Worm (Caenorhabditis elegans) whole organism, L4 larva: ENCODE data around the gene sav-1.

Experiments
- F26F4.8 ChIP-seq: fragments of 200-800 bp; sonication (Bioruptor generic); conservative IDR thresholded peaks from 2 replicates; pipeline ENCODE4 v1.3.6; 2022; ENCODE audit warnings: missing genetic modification characterization, missing compliant biosample characterization
- F49E8.2 ChIP-seq: sonication (generic microtip); optimal IDR thresholded peaks from 2 replicates; lab custom pipeline; 2016; ENCODE audit warnings: missing compliant biosample characterization, mild to moderate bottlenecking, missing genetic modification characterization, borderline replicate concordance
- R02D3.7 ChIP-seq: fragments of 150-350 bp; sonication (generic microtip); optimal IDR thresholded peaks from 3 replicates; lab custom pipeline; 2014; ENCODE audit warnings: missing biosample characterization, missing genetic modification characterization
- T26A8.4 ChIP-seq: fragments of 200-800 bp; sonication (Bioruptor generic); IDR thresholded peaks from 2 replicates; pipeline ENCODE4 v1.3.6; 2022; ENCODE audit warnings: missing genetic modification characterization, missing compliant biosample characterization
- aha-1 ChIP-seq: fragments of 150-350 bp; peaks from one replicate; lab custom pipeline; 2014; ENCODE audit warnings: missing biosample characterization, missing genetic modification characterization
- ama-1 ChIP-seq: fragments of 150-350 bp; optimal IDR thresholded peaks from 2 replicates; lab custom pipeline; 2014; ENCODE audit warnings: inconsistent platforms, mixed read lengths
- ceh-20 ChIP-seq: fragments of 200-800 bp; sonication (Bioruptor generic); IDR thresholded peaks from 2 replicates; pipeline ENCODE4 v1.3.6; 2022; ENCODE audit warnings: missing genetic modification reagents, missing genetic modification characterization, missing compliant biosample characterization
- ceh-32 ChIP-seq: sonication (generic microtip); optimal IDR thresholded peaks from 2 replicates; lab custom pipeline; 2016; ENCODE audit warnings: mild to moderate bottlenecking, missing genetic modification characterization, missing compliant biosample characterization; ENCODE audit not compliant: poor library complexity
- ceh-62 ChIP-seq: sonication (generic microtip); optimal IDR thresholded peaks from 2 replicates; lab custom pipeline; 2017; ENCODE audit warnings: missing biosample characterization, missing genetic modification characterization
- dmd-9 ChIP-seq: fragments of 200-800 bp; sonication (Bioruptor generic); IDR thresholded peaks from 2 replicates; pipeline ENCODE4 v1.3.6; 2022; ENCODE audit warnings: missing genetic modification reagents, missing genetic modification characterization, missing compliant biosample characterization
- dpl-1 ChIP-seq: fragments of 150-350 bp; optimal IDR thresholded peaks from 2 replicates; lab custom pipeline; 2014; ENCODE audit warnings: missing biosample characterization, missing genetic modification reagents, missing genetic modification characterization
- duxl-1 ChIP-seq: sonication (generic microtip); optimal IDR thresholded peaks from 2 replicates; lab custom pipeline; 2016; ENCODE audit warnings: mild to moderate bottlenecking, missing genetic modification characterization, moderate library complexity, missing compliant biosample characterization; ENCODE audit not compliant: poor library complexity
- dve-1 ChIP-seq: sonication (generic microtip); optimal IDR thresholded peaks from 2 replicates; lab custom pipeline; 2017; ENCODE audit warnings: antibody characterized with exemption, mild to moderate bottlenecking, missing genetic modification characterization, missing compliant biosample characterization; ENCODE audit not compliant: insufficient read depth
- fkh-10 ChIP-seq: fragments of 150-350 bp; optimal IDR thresholded peaks from 2 replicates; lab custom pipeline; 2014; ENCODE audit warnings: missing biosample characterization, missing genetic modification reagents, missing genetic modification characterization
- gei-8 ChIP-seq: fragments of 200-800 bp; sonication (Bioruptor generic); optimal IDR thresholded peaks from 2 replicates; lab custom pipeline; 2018; ENCODE audit warnings: mild to moderate bottlenecking, missing genetic modification characterization, missing compliant biosample characterization
- hif-1 ChIP-seq, 2 experiments: sonication (generic microtip); optimal IDR thresholded peaks; 2 replicates each; lab custom pipeline; 2016 to 2017; ENCODE audit warnings: missing compliant biosample characterization in 2 of 2, missing genetic modification characterization in 2 of 2, missing genetic modification reagents in 2 of 2, missing genotype in 2 of 2, mild to moderate bottlenecking in 1 of 2
- hlh-11 ChIP-seq: fragments of 200-800 bp; sonication (Bioruptor generic); optimal IDR thresholded peaks from 2 replicates; lab custom pipeline; 2018; ENCODE audit warnings: mild to moderate bottlenecking, missing genetic modification characterization, missing compliant biosample characterization
- hlh-30 ChIP-seq: sonication (generic microtip); optimal IDR thresholded peaks from 2 replicates; lab custom pipeline; 2017; ENCODE audit warnings: antibody characterized with exemption, mild to moderate bottlenecking, missing genetic modification characterization, missing compliant biosample characterization; ENCODE audit not compliant: insufficient read depth
- hmg-1.1 ChIP-seq: fragments of 200-800 bp; sonication (Bioruptor generic); IDR thresholded peaks from 2 replicates; pipeline ENCODE4 v1.3.6; 2022; ENCODE audit warnings: missing genetic modification reagents, missing genetic modification characterization, missing compliant biosample characterization
- lin-1 ChIP-seq: fragments of 200-800 bp; sonication (Bioruptor generic); IDR thresholded peaks from 2 replicates; pipeline ENCODE4 v1.3.6; 2022; ENCODE audit warnings: missing genetic modification reagents, missing genetic modification characterization, missing compliant biosample characterization
- lin-13 ChIP-seq: fragments of 150-350 bp; optimal IDR thresholded peaks from 2 replicates; lab custom pipeline; 2014; ENCODE audit warnings: missing biosample characterization, missing genetic modification reagents, missing genetic modification characterization
- lin-38 ChIP-seq: fragments of 200-800 bp; sonication (Bioruptor generic); IDR thresholded peaks from 2 replicates; pipeline ENCODE4 v1.3.6; 2022; ENCODE audit warnings: missing genetic modification reagents, missing genetic modification characterization, missing compliant biosample characterization
- lir-3 ChIP-seq: sonication (generic microtip); optimal IDR thresholded peaks from 2 replicates; lab custom pipeline; 2016; ENCODE audit warnings: mild to moderate bottlenecking, missing genetic modification characterization, missing compliant biosample characterization
- lsy-2 ChIP-seq, 2 experiments: fragments of 150-350 bp in 1 of 2; sonication (generic microtip) in 1 of 2; optimal IDR thresholded peaks; 2 replicates each; lab custom pipeline; 2014 to 2017; ENCODE audit warnings: missing biosample characterization in 2 of 2, missing genetic modification characterization in 2 of 2
- mdt-29 ChIP-seq: fragments of 200-800 bp; sonication (Bioruptor generic); IDR thresholded peaks from 2 replicates; pipeline ENCODE4 v1.3.6; 2022; ENCODE audit warnings: missing genetic modification reagents, missing genetic modification characterization, missing compliant biosample characterization
- mes-2 ChIP-seq: sonication (generic microtip); optimal IDR thresholded peaks from 2 replicates; lab custom pipeline; 2016; ENCODE audit warnings: missing genotype, mild to moderate bottlenecking, missing genetic modification characterization, missing compliant biosample characterization; ENCODE audit not compliant: poor library complexity, severe bottlenecking
- nhr-10 ChIP-seq: fragments of 150-350 bp; optimal IDR thresholded peaks from 2 replicates; lab custom pipeline; 2014; ENCODE audit warnings: missing biosample characterization, missing genetic modification characterization
- nhr-102 ChIP-seq: sonication (generic microtip); optimal IDR thresholded peaks from 2 replicates; lab custom pipeline; 2016; ENCODE audit warnings: mild to moderate bottlenecking, missing genetic modification characterization, moderate library complexity, missing compliant biosample characterization
- nhr-111 ChIP-seq: fragments of 200-800 bp; sonication (Bioruptor generic); optimal IDR thresholded peaks from 2 replicates; lab custom pipeline; 2018; ENCODE audit warnings: mild to moderate bottlenecking, missing genetic modification characterization, missing compliant biosample characterization
- nhr-237 ChIP-seq: sonication (generic microtip); optimal IDR thresholded peaks from 2 replicates; lab custom pipeline; 2017; ENCODE audit warnings: missing biosample characterization, missing genetic modification characterization
- nhr-41 ChIP-seq: fragments of 200-800 bp; sonication (Bioruptor generic); IDR thresholded peaks from 2 replicates; pipeline ENCODE4 v1.3.6; 2022; ENCODE audit warnings: missing genetic modification reagents, missing genetic modification characterization, missing compliant biosample characterization
- rbr-2 ChIP-seq: sonication (generic microtip); optimal IDR thresholded peaks from 2 replicates; lab custom pipeline; 2016; ENCODE audit warnings: missing genotype, missing genetic modification characterization, missing compliant biosample characterization
- saeg-2 ChIP-seq: fragments of 200-800 bp; sonication (Bioruptor generic); IDR thresholded peaks from 2 replicates; pipeline ENCODE4 v1.3.6; 2022; ENCODE audit warnings: missing genetic modification reagents, missing genetic modification characterization, missing compliant biosample characterization
- sdz-12 ChIP-seq: fragments of 200-800 bp; sonication (Bioruptor generic); optimal IDR thresholded peaks from 2 replicates; lab custom pipeline; 2018; ENCODE audit warnings: mild to moderate bottlenecking, missing genetic modification characterization, missing compliant biosample characterization
- skn-1 ChIP-seq: fragments of 150-350 bp; optimal IDR thresholded peaks from 2 replicates; lab custom pipeline; 2014; ENCODE audit warnings: missing biosample characterization, missing genetic modification characterization
- snpc-1.2 ChIP-seq: fragments of 200-800 bp; sonication (Bioruptor generic); IDR thresholded peaks from 2 replicates; pipeline ENCODE4 v1.3.6; 2022; ENCODE audit warnings: missing genetic modification reagents, missing genetic modification characterization, missing compliant biosample characterization
- spr-3 ChIP-seq: fragments of 200-800 bp; sonication (Bioruptor generic); optimal IDR thresholded peaks from 2 replicates; lab custom pipeline; 2018; ENCODE audit warnings: mild to moderate bottlenecking, missing genetic modification characterization, missing compliant biosample characterization
- unc-130 ChIP-seq: sonication (generic microtip); optimal IDR thresholded peaks from 2 replicates; lab custom pipeline; 2016; ENCODE audit warnings: missing genetic modification reagents, missing genetic modification characterization, missing compliant biosample characterization
- unc-62 ChIP-seq, 3 experiments: fragments of 150-350 bp in 1 of 3; sonication (generic microtip); optimal IDR thresholded peaks in 2 of 3; peaks in 1 of 3; 1 replicate in 1 of 3; 2 replicates in 2 of 3; lab custom pipeline; 2014 to 2017; ENCODE audit warnings: missing biosample characterization in 3 of 3, missing genetic modification characterization in 3 of 3, missing genetic modification reagents in 3 of 3, missing genotype in 1 of 3
- vab-7 ChIP-seq: fragments of 200-800 bp; sonication (Bioruptor generic); IDR thresholded peaks from 2 replicates; pipeline ENCODE4 v1.3.6; 2022; ENCODE audit warnings: missing genetic modification reagents, missing genetic modification characterization, missing compliant biosample characterization
- zag-1 ChIP-seq: fragments of 150-350 bp; optimal IDR thresholded peaks from 2 replicates; lab custom pipeline; 2014; ENCODE audit warnings: missing biosample characterization, missing genetic modification characterization
- zfp-2 ChIP-seq: sonication (generic microtip); optimal IDR thresholded peaks from 2 replicates; lab custom pipeline; 2016; ENCODE audit warnings: mild to moderate bottlenecking, missing genetic modification characterization, missing compliant biosample characterization
- ztf-11 ChIP-seq: fragments of 150-350 bp; optimal IDR thresholded peaks from 2 replicates; lab custom pipeline; 2014; ENCODE audit warnings: missing biosample characterization, missing genetic modification characterization

Gene sav-1

ce11 chrX:2287092-2287491, at the start of gene sav-1:
TSS of gene sav-1 (minus strand) at chrX:2287192.
- TF ChIP-seq nhr-237 (tag; lab: Kevin White, UChicago) = no peak
- TF ChIP-seq unc-62 (GFP tag; optimal IDR thresholded peaks at IDR 0.05 in 1 of 2; lab: Kevin White, UChicago) = peak in 1 of 2 experiments; percentile 9
- TF ChIP-seq unc-62 (tag; optimal IDR thresholded peaks at IDR 0.05; lab: Kevin White, UChicago) = no peak
- TF ChIP-seq lir-3 (tag; lab: Kevin White, UChicago) = no peak
- no peak for TF ChIP-seq F26F4.8 (GFP tag; lab: Robert Waterston, UW)
- TF ChIP-seq, all 104 proteins: peak for 1

ce11 chrX:2335384-2335783, 48.4 kb upstream of the sav-1 start, which contains the start of gene T01B6.1:
TSS of gene T01B6.1 (plus strand) at chrX:2335684.
- no peak for TF ChIP-seq lsy-2 (tag; optimal IDR thresholded peaks at IDR 0.05; lab: Kevin White, UChicago)
- no peak for TF ChIP-seq hmg-1.1
- no peak for TF ChIP-seq nhr-41 (GFP tag; lab: Robert Waterston, UW)
- peak in 1 of 2 experiments; percentile 11 for TF ChIP-seq unc-62 (GFP tag; optimal IDR thresholded peaks at IDR 0.05 in 1 of 2; lab: Kevin White, UChicago)
- no peak for TF ChIP-seq unc-62 (tag; optimal IDR thresholded peaks at IDR 0.05; lab: Kevin White, UChicago)
- TF ChIP-seq hif-1 (tag; optimal IDR thresholded peaks at IDR 0.05; lab: Kevin White, UChicago) = no peak

- TF ChIP-seq dmd-9 (GFP tag; lab: Robert Waterston, UW) (no peak), aha-1 (peak; percentile 95), unc-62 (GFP tag; optimal IDR thresholded peaks at IDR 0.05 in 1 of 2; lab: Kevin White, UChicago) (peak in 1 of 2 experiments; percentile 24), unc-62 (tag; optimal IDR thresholded peaks at IDR 0.05; lab: Kevin White, UChicago) (no peak)
- TF ChIP-seq, all 104 proteins: peak for 2
Measured at ce11 chrX:2330494-2330893, 43.5 kb upstream of the sav-1 start.

ce11 chrX:2328873-2329272, 41.9 kb upstream of the sav-1 start:
- TF ChIP-seq snpc-1.2 = peak; percentile 79; the same call in 1 of the 2 replicates
- TF ChIP-seq ama-1 (lab: Kevin White, UChicago) = peak; percentile 85
- TF ChIP-seq hlh-11 (tag; lab: Kevin White, UChicago) = peak; percentile 24
- TF ChIP-seq aha-1 = peak; percentile 94
- TF ChIP-seq zfp-2 (tag; lab: Kevin White, UChicago) = no peak
- peak; percentile 8 for TF ChIP-seq duxl-1
- no peak for TF ChIP-seq lin-1 (GFP tag; lab: Robert Waterston, UW)
- TF ChIP-seq skn-1 = no peak
- TF ChIP-seq fkh-10 (GFP tag; lab: Kevin White, UChicago) = no peak
- TF ChIP-seq ceh-62 = no peak
- no peak for TF ChIP-seq nhr-111 (GFP tag; lab: Kevin White, UChicago)
- TF ChIP-seq dve-1 = peak; percentile 26
- peak; percentile 39 for TF ChIP-seq lin-38 (GFP tag; lab: Robert Waterston, UW)
- peak; percentile 29 for TF ChIP-seq hlh-30 (tag; lab: Kevin White, UChicago)
- TF ChIP-seq T26A8.4 (GFP tag; lab: Robert Waterston, UW) = no peak; the same call in 1 of the 2 replicates
- no peak for TF ChIP-seq rbr-2 (tag; lab: Kevin White, UChicago)
- TF ChIP-seq ceh-32 (tag; lab: Kevin White, UChicago) = no peak
- no peak for TF ChIP-seq saeg-2 (GFP tag; lab: Robert Waterston, UW)
- TF ChIP-seq mdt-29 (GFP tag; lab: Robert Waterston, UW) = peak; percentile 56; the same call in 1 of the 2 replicates
- TF ChIP-seq unc-130 (GFP tag; lab: Kevin White, UChicago) = no peak
- no peak for TF ChIP-seq gei-8 (GFP tag; lab: Kevin White, UChicago)
- 0 out of 2 replicates have a peak, but pooled peaks have one; percentile 8 for TF ChIP-seq vab-7
- TF ChIP-seq R02D3.7 (tag; lab: Kevin White, UChicago) = no peak
- TF ChIP-seq F49E8.2 (tag; lab: Kevin White, UChicago) = no peak
- TF ChIP-seq lir-3 (tag; lab: Kevin White, UChicago) = no peak
- TF ChIP-seq nhr-10 = no peak
- TF ChIP-seq dmd-9 (GFP tag; lab: Robert Waterston, UW) = no peak
- no peak for TF ChIP-seq dpl-1 (GFP tag; lab: Kevin White, UChicago)
- TF ChIP-seq lin-13 (GFP tag; lab: Kevin White, UChicago) = peak; percentile 23
- TF ChIP-seq sdz-12 (GFP tag; lab: Kevin White, UChicago) = no peak
- peak; percentile 66 for TF ChIP-seq nhr-102
- peak; percentile 67 for TF ChIP-seq mes-2
- TF ChIP-seq ztf-11 (tag; lab: Kevin White, UChicago) = no peak
- no peak for TF ChIP-seq ceh-20 (GFP tag; lab: Robert Waterston, UW)
- TF ChIP-seq spr-3 (GFP tag; lab: Kevin White, UChicago) = no peak
- no peak for TF ChIP-seq zag-1 (tag; lab: Kevin White, UChicago)
- TF ChIP-seq nhr-41 (GFP tag; lab: Robert Waterston, UW) = no peak
